Worm (Caenorhabditis elegans): ENCODE measurements around the gene phat-4.

phat-4 gene

ce11 chrV:4129604-4130003 lies at the start of gene phat-4:
TSS of gene phat-4 (plus strand) at chrV:4129904.
- no peak for TF ChIP-seq cog-1 (tag; optimal IDR thresholded peaks at IDR 0.05)

- TF ChIP-seq ztf-29 (GFP tag; IDR thresholded peaks at IDR 0.05) (no peak), flt-1 (GFP tag; IDR thresholded peaks at IDR 0.05) (no peak), med-1 (GFP tag; optimal IDR thresholded peaks at IDR 0.05; ENCODE audit: insufficient read depth) (no peak), ref-1 (GFP tag; conservative IDR thresholded peaks at IDR 0.05) (no peak), tab-1 (GFP tag; IDR thresholded peaks at IDR 0.05) (no peak), cog-1 (tag; optimal IDR thresholded peaks at IDR 0.05) (no peak), ztf-23 (GFP tag; IDR thresholded peaks at IDR 0.05) (no peak), klf-2 (GFP tag; conservative IDR thresholded peaks at IDR 0.05) (no peak), T22C8.4 (GFP tag; IDR thresholded peaks at IDR 0.05) (no peak)
Observed at ce11 chrV:4080546-4080945, 49.2 kb upstream of the phat-4 start.

- TF ChIP-seq tab-1 (GFP tag; IDR thresholded peaks at IDR 0.05) (no peak), flt-1 (GFP tag; IDR thresholded peaks at IDR 0.05) (no peak), cog-1 (tag; optimal IDR thresholded peaks at IDR 0.05) (no peak), ref-1 (GFP tag; conservative IDR thresholded peaks at IDR 0.05) (no peak), ztf-23 (GFP tag; IDR thresholded peaks at IDR 0.05) (no peak), ztf-29 (GFP tag; IDR thresholded peaks at IDR 0.05) (no peak), T22C8.4 (GFP tag; IDR thresholded peaks at IDR 0.05) (no peak), med-1 (GFP tag; optimal IDR thresholded peaks at IDR 0.05; ENCODE audit: insufficient read depth) (no peak), klf-2 (GFP tag; conservative IDR thresholded peaks at IDR 0.05) (no peak)
Observed at ce11 chrV:4081283-4081682, 48.4 kb upstream of the phat-4 start, which contains the start of gene srh-211. TSS of gene srh-211 (minus strand) at chrV:4081383.

- TF ChIP-seq tab-1 (GFP tag; IDR thresholded peaks at IDR 0.05): no peak
- no peak for TF ChIP-seq T22C8.4 (GFP tag; IDR thresholded peaks at IDR 0.05)
- no peak for TF ChIP-seq klf-2 (GFP tag; conservative IDR thresholded peaks at IDR 0.05)
- TF ChIP-seq ref-1 (GFP tag; conservative IDR thresholded peaks at IDR 0.05): no peak
- no peak for TF ChIP-seq cog-1 (tag; optimal IDR thresholded peaks at IDR 0.05)
- TF ChIP-seq ztf-23 (GFP tag; IDR thresholded peaks at IDR 0.05): no peak
Observed at ce11 chrV:4082952-4083351, 46.8 kb upstream of the phat-4 start, which contains the start of gene F38H12.5. TSS of gene F38H12.5 (minus strand) at chrV:4083052.

- TF ChIP-seq med-1 (GFP tag; optimal IDR thresholded peaks at IDR 0.05; ENCODE audit: insufficient read depth): no peak
- TF ChIP-seq T22C8.4 (GFP tag; IDR thresholded peaks at IDR 0.05): no peak
- TF ChIP-seq cog-1 (tag; optimal IDR thresholded peaks at IDR 0.05): no peak
- TF ChIP-seq klf-2 (GFP tag; conservative IDR thresholded peaks at IDR 0.05): no peak
- no peak for TF ChIP-seq ztf-29 (GFP tag; IDR thresholded peaks at IDR 0.05)
- no peak for TF ChIP-seq ref-1 (GFP tag; conservative IDR thresholded peaks at IDR 0.05)
- no peak for TF ChIP-seq tab-1 (GFP tag; IDR thresholded peaks at IDR 0.05)
- TF ChIP-seq ztf-23 (GFP tag; IDR thresholded peaks at IDR 0.05): no peak
- no peak for TF ChIP-seq flt-1 (GFP tag; IDR thresholded peaks at IDR 0.05)
Observed at ce11 chrV:4094740-4095139, 35.0 kb upstream of the phat-4 start, which contains the start of gene nhr-181. TSS of gene nhr-181 (plus strand) at chrV:4095040.

ce11 chrV:4101567-4101966 lies 28.1 kb upstream of the phat-4 start, which contains the start of gene srj-40:
TSS of gene srj-40 (plus strand) at chrV:4101867.
- TF ChIP-seq tab-1 (GFP tag; IDR thresholded peaks at IDR 0.05): no peak
- no peak for TF ChIP-seq flt-1 (GFP tag; IDR thresholded peaks at IDR 0.05)
- no peak for TF ChIP-seq med-1 (GFP tag; optimal IDR thresholded peaks at IDR 0.05; ENCODE audit: insufficient read depth)
- no peak for TF ChIP-seq klf-2 (GFP tag; conservative IDR thresholded peaks at IDR 0.05)
- no peak for TF ChIP-seq ztf-29 (GFP tag; IDR thresholded peaks at IDR 0.05)
- no peak for TF ChIP-seq cog-1 (tag; optimal IDR thresholded peaks at IDR 0.05)

- TF ChIP-seq ref-1 (GFP tag; conservative IDR thresholded peaks at IDR 0.05) (no peak), ztf-29 (GFP tag; IDR thresholded peaks at IDR 0.05) (no peak), med-1 (GFP tag; optimal IDR thresholded peaks at IDR 0.05; ENCODE audit: insufficient read depth) (no peak), cog-1 (tag; optimal IDR thresholded peaks at IDR 0.05) (no peak), ztf-23 (GFP tag; IDR thresholded peaks at IDR 0.05) (no peak), flt-1 (GFP tag; IDR thresholded peaks at IDR 0.05) (no peak), T22C8.4 (GFP tag; IDR thresholded peaks at IDR 0.05) (no peak), klf-2 (GFP tag; conservative IDR thresholded peaks at IDR 0.05) (no peak), tab-1 (GFP tag; IDR thresholded peaks at IDR 0.05) (no peak)
Observed at ce11 chrV:4104298-4104697, 25.4 kb upstream of the phat-4 start, which contains the start of gene srj-39. TSS of gene srj-39 (plus strand) at chrV:4104598.

ce11 chrV:4106688-4107087 lies 23.0 kb upstream of the phat-4 start:
- TF ChIP-seq tab-1 (GFP tag; IDR thresholded peaks at IDR 0.05) (no peak), med-1 (GFP tag; optimal IDR thresholded peaks at IDR 0.05; ENCODE audit: insufficient read depth) (no peak)

ce11 chrV:4109873-4110272 lies 19.8 kb upstream of the phat-4 start, which contains the start of gene clc-18:
TSS of gene clc-18 (minus strand) at chrV:4109973.
- TF ChIP-seq ref-1 (GFP tag; conservative IDR thresholded peaks at IDR 0.05) (no peak), klf-2 (GFP tag; conservative IDR thresholded peaks at IDR 0.05) (no peak), ztf-29 (GFP tag; IDR thresholded peaks at IDR 0.05) (no peak), ztf-23 (GFP tag; IDR thresholded peaks at IDR 0.05) (no peak), med-1 (GFP tag; optimal IDR thresholded peaks at IDR 0.05; ENCODE audit: insufficient read depth) (no peak), cog-1 (tag; optimal IDR thresholded peaks at IDR 0.05) (no peak), tab-1 (GFP tag; IDR thresholded peaks at IDR 0.05) (no peak), T22C8.4 (GFP tag; IDR thresholded peaks at IDR 0.05) (no peak), flt-1 (GFP tag; IDR thresholded peaks at IDR 0.05) (no peak)

ce11 chrV:4112516-4112915 lies 17.2 kb upstream of the phat-4 start, which contains the start of gene srw-134:
TSS of gene srw-134 (minus strand) at chrV:4112616.
- TF ChIP-seq ztf-23 (GFP tag; IDR thresholded peaks at IDR 0.05): no peak
- no peak for TF ChIP-seq med-1 (GFP tag; optimal IDR thresholded peaks at IDR 0.05; ENCODE audit: insufficient read depth)
- no peak for TF ChIP-seq cog-1 (tag; optimal IDR thresholded peaks at IDR 0.05)
- no peak for TF ChIP-seq flt-1 (GFP tag; IDR thresholded peaks at IDR 0.05)
- no peak for TF ChIP-seq ref-1 (GFP tag; conservative IDR thresholded peaks at IDR 0.05)
- no peak for TF ChIP-seq tab-1 (GFP tag; IDR thresholded peaks at IDR 0.05)
- no peak for TF ChIP-seq ztf-29 (GFP tag; IDR thresholded peaks at IDR 0.05)
- no peak for TF ChIP-seq klf-2 (GFP tag; conservative IDR thresholded peaks at IDR 0.05)
- TF ChIP-seq T22C8.4 (GFP tag; IDR thresholded peaks at IDR 0.05): no peak

All from whole organism, midembryonic.